Fruit fly (Drosophila melanogaster): ENCODE data around the gene sens-2.

sens-2 gene

DNA sequence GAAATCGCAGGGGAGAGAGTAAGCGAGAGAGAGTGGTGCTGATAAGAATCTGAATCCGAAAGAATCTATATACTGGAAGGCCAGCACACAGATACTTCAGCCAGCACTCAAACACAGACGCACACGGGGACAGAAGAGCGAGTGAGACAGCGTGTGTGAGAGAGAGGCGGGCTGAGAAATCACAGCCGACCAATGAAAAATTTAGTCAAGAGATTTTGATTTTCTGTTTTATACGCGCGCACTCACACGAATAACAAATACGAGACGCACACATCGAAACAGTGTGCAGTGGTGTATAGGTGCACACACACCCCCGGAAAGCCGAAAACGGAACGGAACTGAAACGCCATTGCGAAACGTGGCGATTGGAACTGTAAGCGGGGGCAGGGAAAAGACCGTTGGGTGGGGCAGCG is 11.9 kb downstream of the sens-2 start:
- no peak for TF ChIP-seq CG1620 (GFP tag; optimal IDR thresholded peaks at IDR 0.05)
- no peak for TF ChIP-seq bab1 (GFP tag; optimal IDR thresholded peaks at IDR 0.05)
- TF ChIP-seq cic (GFP tag; optimal IDR thresholded peaks at IDR 0.05), result no peak
- peak; percentile 21 for TF ChIP-seq pad (GFP tag; optimal IDR thresholded peaks at IDR 0.05)
- TF ChIP-seq Clk (GFP tag; optimal IDR thresholded peaks at IDR 0.05), result no peak
- no peak for TF ChIP-seq Crg-1 (GFP tag; optimal IDR thresholded peaks at IDR 0.05)
- TF ChIP-seq Mnt (GFP tag; optimal IDR thresholded peaks at IDR 0.05), result no peak
- no peak for TF ChIP-seq tj (GFP tag; optimal IDR thresholded peaks at IDR 0.05)

DNA sequence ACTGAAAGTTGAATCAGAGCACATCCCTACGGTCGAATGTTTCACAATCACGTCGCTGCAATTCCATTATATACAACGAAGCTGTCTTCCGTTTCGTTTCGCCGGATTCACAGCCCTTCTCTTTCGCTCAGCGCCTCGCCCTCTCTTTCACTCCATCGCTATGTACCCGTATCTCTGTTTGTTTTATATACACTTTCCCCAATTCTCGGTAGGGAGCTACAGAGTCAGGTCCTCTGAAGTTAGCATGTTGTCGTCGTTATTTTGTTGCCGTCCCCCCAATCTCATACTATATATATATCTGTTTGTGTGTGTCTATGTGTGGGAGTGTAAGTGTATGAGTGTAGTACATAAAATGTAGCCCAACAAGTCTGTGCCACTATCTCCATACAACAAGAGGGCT is 14.4 kb downstream of the sens-2 start:
- TF ChIP-seq pad (GFP tag; optimal IDR thresholded peaks at IDR 0.05) (no peak), ovo (GFP tag; optimal IDR thresholded peaks at IDR 0.05) (no peak), CG5204 (GFP tag; optimal IDR thresholded peaks at IDR 0.05) (no peak), bab1 (GFP tag; optimal IDR thresholded peaks at IDR 0.05) (no peak), Mnt (GFP tag; optimal IDR thresholded peaks at IDR 0.05) (no peak), cnc (optimal IDR thresholded peaks at IDR 0.05) (no peak), Hr96 (GFP tag; optimal IDR thresholded peaks at IDR 0.05) (no peak), kay (GFP tag; ENCODE audit: borderline replicate concordance) (no peak), CG12768 (GFP tag; optimal IDR thresholded peaks at IDR 0.05) (no peak), CG33017 (tag; optimal IDR thresholded peaks at IDR 0.05) (no peak), CG11617 (GFP tag; optimal IDR thresholded peaks at IDR 0.05) (no peak), CG7045 (GFP tag; optimal IDR thresholded peaks at IDR 0.05) (no peak), CG7101 (tag; optimal IDR thresholded peaks at IDR 0.05) (no peak), Crg-1 (GFP tag; optimal IDR thresholded peaks at IDR 0.05) (no peak)

DNA sequence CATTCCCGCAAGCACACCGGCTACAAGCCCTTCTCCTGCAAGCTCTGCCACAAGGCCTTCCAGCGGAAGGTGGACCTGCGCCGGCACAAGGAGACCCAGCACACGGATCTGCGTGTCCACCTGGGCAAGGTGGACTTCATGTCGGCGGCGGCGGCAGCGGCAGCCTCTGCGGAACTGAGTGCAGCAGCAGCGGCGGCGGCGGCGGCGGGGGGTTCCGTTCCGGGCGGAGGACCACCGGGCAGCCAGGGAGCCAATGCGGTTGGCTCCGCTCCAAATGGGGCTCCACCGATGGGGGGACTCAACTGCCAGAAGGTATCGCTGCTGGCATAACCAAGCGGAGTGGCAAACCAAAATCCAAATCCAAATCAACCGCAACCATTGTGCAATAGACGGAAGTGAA is 16.1 kb downstream of the sens-2 start:
- TF ChIP-seq CG33017 (tag; optimal IDR thresholded peaks at IDR 0.05) (no peak), CG7101 (tag; optimal IDR thresholded peaks at IDR 0.05) (no peak)

DNA sequence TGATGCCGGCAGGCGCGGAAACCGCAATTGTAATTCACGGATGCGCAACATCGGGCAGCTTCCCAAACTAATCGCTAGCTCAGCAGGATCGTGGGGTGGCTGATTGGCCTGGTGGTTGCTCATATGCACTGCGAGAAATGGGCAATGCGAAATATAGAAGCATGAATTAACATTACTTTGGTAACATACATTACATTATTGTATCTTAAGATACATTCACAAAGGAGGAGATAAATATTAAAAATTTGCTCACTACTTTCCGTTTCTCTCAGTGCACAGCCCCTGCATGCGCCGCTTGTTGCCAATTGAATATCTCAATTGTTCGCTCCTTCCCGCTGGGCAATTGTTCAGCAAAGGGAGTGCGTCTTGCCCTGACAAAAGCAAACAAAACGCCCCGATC is 19.6 kb downstream of the sens-2 start:
- TF ChIP-seq ovo (GFP tag; optimal IDR thresholded peaks at IDR 0.05), result no peak
- TF ChIP-seq CG7045 (GFP tag; optimal IDR thresholded peaks at IDR 0.05), result no peak
- TF ChIP-seq cic (GFP tag; optimal IDR thresholded peaks at IDR 0.05), result no peak
- no peak for TF ChIP-seq Clk (GFP tag; optimal IDR thresholded peaks at IDR 0.05)

DNA sequence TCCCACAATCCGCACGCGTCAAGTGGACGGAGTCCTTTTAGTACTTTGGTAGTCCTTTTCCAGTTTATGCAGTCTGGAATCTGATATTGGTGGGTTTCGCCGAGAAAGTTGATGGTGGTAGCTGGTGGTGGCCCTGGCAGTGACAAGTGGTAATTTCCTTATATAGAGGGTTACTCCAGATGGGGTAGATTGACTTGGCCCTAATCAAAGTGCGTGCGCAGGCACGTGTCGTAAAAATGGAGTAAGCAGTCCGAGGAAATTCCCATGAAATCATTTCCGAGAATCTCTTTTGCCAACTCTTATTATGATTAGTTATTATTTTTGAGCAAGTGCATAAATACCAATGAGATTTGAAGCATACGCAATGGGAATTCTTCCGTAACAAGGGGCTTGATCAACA is 21.7 kb downstream of the sens-2 start:
- TF ChIP-seq CG7045 (GFP tag; optimal IDR thresholded peaks at IDR 0.05), result no peak
- TF ChIP-seq cnc (optimal IDR thresholded peaks at IDR 0.05), result no peak
- TF ChIP-seq kay (GFP tag; ENCODE audit: borderline replicate concordance), result no peak
- no peak for TF ChIP-seq Hr96 (GFP tag; optimal IDR thresholded peaks at IDR 0.05)
- no peak for TF ChIP-seq CG7101 (tag; optimal IDR thresholded peaks at IDR 0.05)

DNA sequence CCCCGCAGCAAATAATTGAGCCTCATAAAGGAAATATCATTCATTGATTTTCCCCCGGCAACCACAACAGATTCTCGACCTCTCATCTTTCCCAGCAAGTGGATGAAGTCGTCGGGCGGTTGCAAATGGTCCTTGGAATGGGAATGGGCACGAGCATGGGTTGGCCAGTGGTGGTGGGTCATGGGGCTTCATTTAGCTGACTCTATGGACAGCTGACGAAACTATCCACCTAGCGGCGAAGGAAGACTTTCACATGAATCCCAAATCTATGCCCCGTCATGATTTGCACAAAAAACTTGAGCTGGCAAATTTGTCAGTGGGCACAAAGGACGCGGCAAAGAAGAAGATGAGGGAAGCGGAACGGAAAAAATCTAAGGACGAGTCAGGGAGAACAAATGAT is 29.2 kb downstream of the sens-2 start:
- TF ChIP-seq ovo (GFP tag; optimal IDR thresholded peaks at IDR 0.05) (no peak), kay (GFP tag; ENCODE audit: borderline replicate concordance) (no peak), tj (GFP tag; optimal IDR thresholded peaks at IDR 0.05) (no peak), bab1 (GFP tag; optimal IDR thresholded peaks at IDR 0.05) (no peak), CG7101 (tag; optimal IDR thresholded peaks at IDR 0.05) (no peak), Hr96 (GFP tag; optimal IDR thresholded peaks at IDR 0.05) (no peak), CG14711 (tag; optimal IDR thresholded peaks at IDR 0.05) (no peak), CG5204 (GFP tag; optimal IDR thresholded peaks at IDR 0.05) (no peak), CG33017 (tag; optimal IDR thresholded peaks at IDR 0.05) (no peak), Crg-1 (GFP tag; optimal IDR thresholded peaks at IDR 0.05) (no peak), Mnt (GFP tag; optimal IDR thresholded peaks at IDR 0.05) (no peak), cnc (optimal IDR thresholded peaks at IDR 0.05) (no peak), toe (GFP tag; optimal IDR thresholded peaks at IDR 0.05) (no peak), CG11617 (GFP tag; optimal IDR thresholded peaks at IDR 0.05) (no peak), pad (GFP tag; optimal IDR thresholded peaks at IDR 0.05) (no peak), CG12768 (GFP tag; optimal IDR thresholded peaks at IDR 0.05) (no peak)

DNA sequence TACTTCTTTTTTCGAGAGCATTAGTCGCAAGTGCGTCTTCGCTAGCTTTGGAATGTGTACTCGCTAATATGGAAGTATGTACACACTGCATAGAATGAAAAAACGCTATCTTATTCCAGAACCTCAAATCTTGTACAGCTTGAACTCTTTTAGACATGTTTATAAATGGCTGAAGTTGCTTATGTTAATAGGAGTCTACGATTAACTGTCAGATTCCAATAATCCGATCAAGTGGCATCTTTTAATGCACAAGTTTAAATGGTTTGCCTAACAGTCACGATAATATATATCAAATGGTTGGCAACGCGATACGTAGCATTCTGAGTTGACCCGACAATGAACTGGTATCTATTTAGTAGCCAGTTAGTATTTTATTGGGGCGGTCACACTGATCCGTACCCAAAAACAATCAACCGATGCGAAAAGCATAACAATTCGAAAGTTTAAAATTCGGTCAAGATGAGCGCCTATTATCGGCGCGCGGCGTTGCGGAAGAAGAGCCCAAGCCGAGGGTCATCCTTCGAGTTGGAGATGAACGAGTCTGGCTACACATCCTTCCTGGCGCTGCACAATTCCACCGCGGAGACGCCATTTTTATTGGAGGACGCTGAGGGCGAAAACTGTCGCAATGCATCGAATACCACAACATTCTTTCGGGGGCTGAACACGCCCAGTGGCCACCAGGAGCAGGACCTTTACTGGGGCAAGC is 30.4 kb downstream of the sens-2 start, which contains the start of gene Rca1:
Gene Rca1 (plus strand): TSS at position 353 of the 709 bp plus-strand sequence.
- TF ChIP-seq toe (GFP tag; optimal IDR thresholded peaks at IDR 0.05), result no peak
- TF ChIP-seq cnc (optimal IDR thresholded peaks at IDR 0.05), result no peak
- TF ChIP-seq Clk (GFP tag; optimal IDR thresholded peaks at IDR 0.05), result no peak
- peak; percentile 42 for TF ChIP-seq bab1 (GFP tag; optimal IDR thresholded peaks at IDR 0.05)
- TF ChIP-seq CG33017 (tag; optimal IDR thresholded peaks at IDR 0.05), result no peak

DNA sequence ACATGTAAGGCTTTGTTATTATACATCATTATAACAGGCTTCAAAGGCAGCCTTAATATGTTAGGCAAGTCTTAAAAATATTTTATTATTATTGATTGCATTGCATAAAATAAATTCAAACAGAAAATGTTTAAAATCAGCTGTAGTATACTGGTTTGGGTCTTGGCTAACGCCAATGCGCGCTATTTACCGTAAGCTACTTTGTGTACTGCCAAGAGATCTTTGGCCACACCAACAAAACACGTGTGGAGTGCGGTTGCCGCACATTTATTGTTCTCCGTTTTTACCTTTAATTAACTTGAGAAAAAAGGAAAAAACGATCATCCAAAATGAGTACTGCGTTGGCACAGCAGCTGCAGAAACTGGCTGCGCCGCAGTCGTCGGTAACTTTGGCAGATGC is 32.2 kb downstream of the sens-2 start:
- TF ChIP-seq Clk (GFP tag; optimal IDR thresholded peaks at IDR 0.05) (no peak), CG7045 (GFP tag; optimal IDR thresholded peaks at IDR 0.05) (no peak), tj (GFP tag; optimal IDR thresholded peaks at IDR 0.05) (peak; percentile 61), Crg-1 (GFP tag; optimal IDR thresholded peaks at IDR 0.05) (no peak), ovo (GFP tag; optimal IDR thresholded peaks at IDR 0.05) (peak; percentile 71), kay (GFP tag; ENCODE audit: borderline replicate concordance) (no peak), CG7101 (tag; optimal IDR thresholded peaks at IDR 0.05) (peak; percentile 6), pad (GFP tag; optimal IDR thresholded peaks at IDR 0.05) (no peak), CG12768 (GFP tag; optimal IDR thresholded peaks at IDR 0.05) (no peak), toe (GFP tag; optimal IDR thresholded peaks at IDR 0.05) (no peak), Mnt (GFP tag; optimal IDR thresholded peaks at IDR 0.05) (peak; percentile 99), bab1 (GFP tag; optimal IDR thresholded peaks at IDR 0.05) (peak; percentile 19), CG33017 (tag; optimal IDR thresholded peaks at IDR 0.05) (no peak), CG14711 (tag; optimal IDR thresholded peaks at IDR 0.05) (no peak), cic (GFP tag; optimal IDR thresholded peaks at IDR 0.05) (no peak), CG5204 (GFP tag; optimal IDR thresholded peaks at IDR 0.05) (no peak), CG1620 (GFP tag; optimal IDR thresholded peaks at IDR 0.05) (no peak), cnc (optimal IDR thresholded peaks at IDR 0.05) (no peak), Hr96 (GFP tag; optimal IDR thresholded peaks at IDR 0.05) (no peak), CG11617 (GFP tag; optimal IDR thresholded peaks at IDR 0.05) (no peak)

Data from whole organism, adult.